Fruit fly (Drosophila melanogaster): Measurements from ENCODE around the gene CG14075.

Gene CG14075

dm6 chr3L:19000413-19000812 is 15.7 kb downstream of the CG14075 start, which contains the start of gene CG3808 (continued):
- TF ChIP-seq CG17612 (GFP tag; IDR thresholded peaks at IDR 0.05) (no peak), oc (tag; optimal IDR thresholded peaks at IDR 0.05) (no peak), repo (GFP tag; optimal IDR thresholded peaks at IDR 0.05) (no peak), pan (optimal IDR thresholded peaks at IDR 0.05) (no peak), pan (GFP tag; optimal IDR thresholded peaks at IDR 0.05 in 1 of 2, IDR thresholded peaks at IDR 0.05 in 1 of 2) (no peak), phol (tag; optimal IDR thresholded peaks at IDR 0.05) (peak; percentile 52), Fer3 (tag; optimal IDR thresholded peaks at IDR 0.05) (no peak), CG42726 (GFP tag; IDR thresholded peaks at IDR 0.05; ENCODE audit: partially characterized antibody) (peak; percentile 77), CG3847 (GFP tag; IDR thresholded peaks at IDR 0.05) (peak; percentile 64), nmo (GFP tag; optimal IDR thresholded peaks at IDR 0.05) (peak; percentile 64), Vsx1 (GFP tag; optimal IDR thresholded peaks at IDR 0.05) (no peak), unpg (GFP tag; optimal IDR thresholded peaks at IDR 0.05) (no peak), CG14050 (GFP tag; IDR thresholded peaks at IDR 0.05) (no peak), CG15601 (tag; optimal IDR thresholded peaks at IDR 0.05) (peak; percentile 22), rib (GFP tag; IDR thresholded peaks at IDR 0.05) (no peak), scrt (GFP tag; optimal IDR thresholded peaks at IDR 0.05) (peak; percentile 84), CG8478 (optimal IDR thresholded peaks at IDR 0.05) (no peak), CG34422 (GFP tag; IDR thresholded peaks at IDR 0.05) (peak; percentile 97), CG11085 (GFP tag; IDR thresholded peaks at IDR 0.05) (no peak), Hmr (GFP tag; optimal IDR thresholded peaks at IDR 0.05) (peak; percentile 74), CG13296 (GFP tag; optimal IDR thresholded peaks at IDR 0.05) (no peak), jumu (GFP tag; optimal IDR thresholded peaks at IDR 0.05) (peak; percentile 67), CG2129 (GFP tag; IDR thresholded peaks at IDR 0.05; ENCODE audit: partially characterized antibody) (no peak), Abd-B (GFP tag; optimal IDR thresholded peaks at IDR 0.05) (no peak), HHEX (GFP tag; optimal IDR thresholded peaks at IDR 0.05) (no peak), CG32767 (GFP tag; IDR thresholded peaks at IDR 0.05) (no peak), CG5245 (GFP tag; optimal IDR thresholded peaks at IDR 0.05) (no peak), Hr3 (GFP tag; optimal IDR thresholded peaks at IDR 0.05) (no peak), CG11093 (GFP tag; IDR thresholded peaks at IDR 0.05) (no peak), Ada2b (GFP tag; IDR thresholded peaks at IDR 0.05) (no peak), D19A (tag; optimal IDR thresholded peaks at IDR 0.05) (no peak), fd3F (GFP tag; optimal IDR thresholded peaks at IDR 0.05) (no peak), CG9727 (GFP tag; optimal IDR thresholded peaks at IDR 0.05) (no peak), CG11247 (GFP tag; IDR thresholded peaks at IDR 0.05) (no peak), bbx (GFP tag; IDR thresholded peaks at IDR 0.05; ENCODE audit: partially characterized antibody) (peak; percentile 6; the same call in 1 of the 2 replicates), row (GFP tag; IDR thresholded peaks at IDR 0.05) (peak; percentile 13; the same call in 2 of the 3 replicates), Awh (GFP tag; IDR thresholded peaks at IDR 0.05) (no peak), gsb (GFP tag; IDR thresholded peaks at IDR 0.05) (no peak), Xbp1 (GFP tag; optimal IDR thresholded peaks at IDR 0.05) (peak; percentile 26), sob (GFP tag; IDR thresholded peaks at IDR 0.05) (peak; percentile 59), CG12744 (GFP tag; optimal IDR thresholded peaks at IDR 0.05) (peak; percentile 29), B-H2 (GFP tag; optimal IDR thresholded peaks at IDR 0.05) (peak; percentile 54), Dll (GFP tag; IDR thresholded peaks at IDR 0.05; ENCODE audit: partially characterized antibody) (0 out of 4 replicates have a peak, but pooled peaks have one; percentile 18), CG9932 (GFP tag; IDR thresholded peaks at IDR 0.05) (peak; percentile 29; the same call in 1 of the 2 replicates), grn (GFP tag; optimal IDR thresholded peaks at IDR 0.05) (no peak), Sin3A (optimal IDR thresholded peaks at IDR 0.05) (peak; percentile 42), CG15696 (tag; optimal IDR thresholded peaks at IDR 0.05) (no peak), CG31365 (tag; optimal IDR thresholded peaks at IDR 0.05) (no peak), CG14965 (GFP tag; optimal IDR thresholded peaks at IDR 0.05; ENCODE audit: borderline replicate concordance) (no peak), CG12236 (GFP tag; optimal IDR thresholded peaks at IDR 0.05) (no peak), CG11723 (GFP tag; optimal IDR thresholded peaks at IDR 0.05) (no peak), Dref (GFP tag; IDR thresholded peaks at IDR 0.05) (peak; percentile 40; the same call in 1 of the 2 replicates)
